Fruit fly (Drosophila melanogaster): ENCODE results near the gene ras.

DNA sequence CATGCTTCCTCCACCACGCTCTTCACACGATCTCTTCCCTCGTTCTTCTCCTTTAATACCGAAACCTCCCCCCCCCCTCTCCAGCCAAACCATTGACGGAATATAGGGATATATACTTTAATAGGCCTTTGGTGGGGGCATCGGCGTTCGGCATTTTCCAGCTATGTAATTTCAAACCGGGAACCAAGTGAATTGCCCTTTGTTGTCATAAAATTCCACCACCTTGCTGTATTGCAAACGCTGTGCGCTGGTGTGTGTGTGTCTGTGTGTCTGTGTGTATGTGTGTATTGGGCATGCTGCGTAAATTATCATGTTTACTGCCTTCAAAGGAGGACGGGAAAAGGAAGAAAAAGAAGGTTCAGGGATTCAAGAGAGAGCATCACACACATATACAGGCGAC, 12.9 kb upstream of the ras start:
- no peak for TF ChIP-seq psq (optimal IDR thresholded peaks at IDR 0.05)
- TF ChIP-seq pan (optimal IDR thresholded peaks at IDR 0.05): no peak
- TF ChIP-seq Dll (optimal IDR thresholded peaks at IDR 0.05): no peak
- no peak for TF ChIP-seq usp (GFP tag; optimal IDR thresholded peaks at IDR 0.05)
- no peak for TF ChIP-seq CG8478 (optimal IDR thresholded peaks at IDR 0.05)

All from whole organism.